Fruit fly (Drosophila melanogaster) whole organism, wandering third instar larva: ENCODE measurements around the gene CG6415.

Experiments
- OdsH ChIP-seq: fragments of 200-800 bp; sonication (Bioruptor generic); optimal IDR thresholded peaks from 2 replicates; lab custom pipeline; 2016; ENCODE audit warnings: missing biosample characterization, mild to moderate bottlenecking, missing genetic modification characterization
- dl ChIP-seq, 2 experiments: fragments of 175-275, 200-275 bp in 1 of 2; fragments of 200-275 bp in 1 of 2; sonication (Bioruptor generic); optimal IDR thresholded peaks; lab custom pipeline; 2018; ENCODE audit warnings: mild to moderate bottlenecking in 2 of 2, missing biosample characterization in 2 of 2, missing genetic modification characterization in 2 of 2, moderate library complexity in 2 of 2; ENCODE audit not compliant: partially characterized antibody in 2 of 2, insufficient read depth in 1 of 2
- rgr ChIP-seq: fragments of 200-800 bp; sonication (Bioruptor generic); optimal IDR thresholded peaks from 3 replicates; lab custom pipeline; 2016; ENCODE audit warnings: missing biosample characterization, mild to moderate bottlenecking, missing genetic modification characterization

- TF ChIP-seq rgr (GFP tag; lab: Kevin White, UChicago), result no peak
- TF ChIP-seq OdsH (GFP tag; lab: Kevin White, UChicago), result no peak
- no peak for TF ChIP-seq dl (GFP tag; optimal IDR thresholded peaks at IDR 0.05; lab: Kevin White, UChicago; ENCODE audit: insufficient read depth in 1 of 2, partially characterized antibody in 2 of 2)
These were observed 22.8 kb upstream of the CG6415 start, which contains the start of gene CG17105 for dm6 chr2L:10680584-10681080.
